Worm (Caenorhabditis elegans) whole organism, L3 larva: ENCODE data around the gene Y48A6B.3.

Source experiments
- aly-2 ChIP-seq: fragments of 150-350 bp; optimal IDR thresholded peaks from 2 replicates; lab custom pipeline; 2014; ENCODE audit warnings: missing biosample characterization, missing genetic modification characterization
- fos-1 ChIP-seq: fragments of 150-350 bp; optimal IDR thresholded peaks from 2 replicates; lab custom pipeline; 2014; ENCODE audit warnings: missing biosample characterization, missing genetic modification characterization
- hmg-11 ChIP-seq: sonication (generic microtip); optimal IDR thresholded peaks from 2 replicates; lab custom pipeline; 2016; ENCODE audit warnings: missing genetic modification characterization, missing compliant biosample characterization
- lsy-12 ChIP-seq: sonication (generic microtip); optimal IDR thresholded peaks from 2 replicates; lab custom pipeline; 2016; ENCODE audit warnings: mild to moderate bottlenecking, missing genetic modification characterization, missing compliant biosample characterization
- mdl-1 ChIP-seq: fragments of 150-350 bp; optimal IDR thresholded peaks from 2 replicates; lab custom pipeline; 2014; ENCODE audit warnings: missing biosample characterization, missing genetic modification characterization
- nfya-1 ChIP-seq: sonication (generic microtip); optimal IDR thresholded peaks from 2 replicates; lab custom pipeline; 2017; ENCODE audit warnings: missing genetic modification characterization, mild to moderate bottlenecking, missing compliant biosample characterization, antibody characterized with exemption, moderate library complexity; ENCODE audit not compliant: insufficient read depth
- nhr-11 ChIP-seq: fragments of 150-350 bp; optimal IDR thresholded peaks from 2 replicates; lab custom pipeline; 2014; ENCODE audit warnings: missing biosample characterization, missing genetic modification characterization
- nhr-12 ChIP-seq: fragments of 150-350 bp; optimal IDR thresholded peaks from 2 replicates; lab custom pipeline; 2014; ENCODE audit warnings: missing biosample characterization, missing genetic modification characterization
- nhr-237 ChIP-seq: fragments of 150-350 bp; optimal IDR thresholded peaks from 2 replicates; lab custom pipeline; 2014; ENCODE audit warnings: missing biosample characterization, missing genetic modification characterization
- pha-4 ChIP-seq: fragments of 150-350 bp; optimal IDR thresholded peaks from 2 replicates; lab custom pipeline; 2014; ENCODE audit warnings: missing biosample characterization, missing genetic modification reagents, missing genetic modification characterization
- tbx-2 ChIP-seq: sonication (generic microtip); optimal IDR thresholded peaks from 2 replicates; lab custom pipeline; 2016; ENCODE audit warnings: mild to moderate bottlenecking, missing genetic modification characterization, missing compliant biosample characterization

DNA sequence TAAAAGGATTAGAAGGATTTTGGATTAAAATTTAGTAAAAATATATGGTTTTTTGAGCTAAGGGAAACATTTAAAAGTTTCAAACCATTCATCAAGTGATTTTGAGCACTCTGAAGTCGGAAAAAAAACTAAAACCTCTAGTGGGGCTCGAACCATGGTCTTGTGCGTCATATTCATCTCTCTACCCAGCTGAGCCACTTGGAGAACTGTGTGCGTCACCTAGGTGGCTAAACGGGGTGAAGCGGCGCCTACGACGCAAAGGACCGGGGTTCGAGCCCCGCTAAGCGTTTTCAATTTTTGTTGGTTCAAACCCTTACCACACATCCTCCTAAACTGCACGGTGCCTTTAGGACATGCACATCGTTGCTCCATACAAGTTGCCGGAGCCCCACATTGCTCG, 47.6 kb upstream of the Y48A6B.3 start:
- TF ChIP-seq fos-1 (tag; lab: Kevin White, UChicago) (no peak), pha-4 (tag; lab: Kevin White, UChicago) (no peak), nhr-11 (tag; lab: Kevin White, UChicago) (no peak), nfya-1 (tag; lab: Kevin White, UChicago) (no peak), tbx-2 (tag; lab: Kevin White, UChicago) (no peak), hmg-11 (tag; lab: Kevin White, UChicago) (no peak), mdl-1 (no peak), nhr-237 (tag; lab: Kevin White, UChicago) (no peak), aly-2 (no peak), nhr-12 (tag; lab: Kevin White, UChicago) (no peak), lsy-12 (no peak)
